Worm (Caenorhabditis elegans): ENCODE data around the gene abt-4.

DNA sequence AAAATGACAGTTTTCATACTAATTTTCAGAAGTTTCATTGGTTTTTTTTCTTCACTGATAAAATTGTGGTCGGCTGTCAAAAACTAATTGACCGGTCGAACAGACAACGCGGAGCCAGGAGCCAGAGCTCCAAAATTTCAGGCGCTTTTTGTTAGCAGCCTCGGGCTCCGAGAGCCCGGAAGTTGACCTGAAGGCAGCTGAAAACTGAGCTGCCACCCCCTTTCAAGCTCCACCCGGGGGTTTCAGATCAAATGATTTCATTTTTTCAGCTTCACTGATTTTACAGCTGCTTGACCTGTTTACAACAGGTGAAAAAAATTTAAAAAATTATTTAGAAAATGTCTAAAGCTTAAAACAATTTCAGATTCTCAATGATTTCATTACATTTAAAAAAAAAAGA is 11.8 kb upstream of the abt-4 start:
- TF ChIP-seq him-1 (tag; optimal IDR thresholded peaks at IDR 0.05) (no peak), W03F9.2 (tag; optimal IDR thresholded peaks at IDR 0.05) (no peak), dao-5 (tag; optimal IDR thresholded peaks at IDR 0.05) (no peak)

Measured in whole organism, L4/young adult.